Worm (Caenorhabditis elegans): ENCODE results near the gene C38H2.3.

- no peak for TF ChIP-seq F13C5.2 (tag; optimal IDR thresholded peaks at IDR 0.05)
- TF ChIP-seq ama-1 (optimal IDR thresholded peaks at IDR 0.05) = no peak
- no peak for TF ChIP-seq flt-1 (GFP tag; IDR thresholded peaks at IDR 0.05)
- no peak for TF ChIP-seq scrt-1 (GFP tag; IDR thresholded peaks at IDR 0.05)
Observed at ce11 chrIII:10381473-10381872, 4.9 kb downstream of the C38H2.3 start, which contains the start of gene C38H2.2.

Data from whole organism, early embryonic.